Worm (Caenorhabditis elegans): ENCODE results near the gene F01F1.3.

- TF ChIP-seq klf-2 (GFP tag; conservative IDR thresholded peaks at IDR 0.05), result no peak
- TF ChIP-seq ztf-29 (GFP tag; IDR thresholded peaks at IDR 0.05), result no peak
- no peak for TF ChIP-seq ref-1 (GFP tag; conservative IDR thresholded peaks at IDR 0.05)
- TF ChIP-seq flt-1 (GFP tag; IDR thresholded peaks at IDR 0.05), result no peak
- no peak for TF ChIP-seq ztf-23 (GFP tag; IDR thresholded peaks at IDR 0.05)
These were observed 26.3 kb upstream of the F01F1.3 start for ce11 chrIII:5845483-5845882.

All from whole organism, midembryonic.